Worm (Caenorhabditis elegans) whole organism, midembryonic: Measurements from ENCODE around the gene nrde-4.

ENCODE experiments used
- T22C8.4 ChIP-seq: fragments of 200-800 bp; sonication (Bioruptor generic); IDR thresholded peaks from 2 replicates; pipeline ENCODE4 v1.3.6; 2022; ENCODE audit warnings: missing genetic modification characterization, missing compliant biosample characterization
- flt-1 ChIP-seq: fragments of 200-800 bp; sonication (Bioruptor generic); IDR thresholded peaks from 2 replicates; pipeline ENCODE4 v1.3.6; 2022; ENCODE audit warnings: missing genetic modification characterization, missing compliant biosample characterization

DNA sequence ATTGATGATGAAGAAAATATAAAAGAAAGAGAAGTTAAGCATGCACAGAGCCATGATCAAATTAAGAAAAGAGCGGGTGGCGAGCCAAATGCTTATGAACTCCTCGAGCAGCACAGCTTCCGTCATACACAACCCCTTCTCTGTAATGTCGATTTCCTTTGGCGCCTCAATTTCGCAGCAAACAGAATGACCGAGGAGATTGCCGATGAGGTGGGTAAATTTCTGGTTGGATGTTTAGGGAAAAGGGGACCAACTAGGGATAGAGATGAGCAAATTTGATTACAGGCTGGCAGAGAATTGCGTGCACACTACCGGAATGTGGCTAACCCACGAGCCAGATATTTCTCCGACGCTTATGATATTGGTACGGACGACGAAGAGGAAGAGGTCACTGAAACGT, 48.6 kb downstream of the nrde-4 start:
- TF ChIP-seq flt-1 (GFP tag; lab: Robert Waterston, UW) (no peak), T22C8.4 (GFP tag; lab: Robert Waterston, UW) (no peak)
